Fruit fly (Drosophila melanogaster): ENCODE results near the gene Eaf6.

- TF ChIP-seq pan (optimal IDR thresholded peaks at IDR 0.05) (no peak), Dif (GFP tag; optimal IDR thresholded peaks at IDR 0.05; ENCODE audit: partially characterized antibody) (no peak), br (GFP tag; optimal IDR thresholded peaks at IDR 0.05) (no peak), OdsH (GFP tag; optimal IDR thresholded peaks at IDR 0.05) (no peak), foxo (GFP tag; optimal IDR thresholded peaks at IDR 0.05) (no peak), Mio (GFP tag; optimal IDR thresholded peaks at IDR 0.05) (no peak), psq (GFP tag; optimal IDR thresholded peaks at IDR 0.05) (no peak), Hr78 (GFP tag; optimal IDR thresholded peaks at IDR 0.05) (no peak), usp (GFP tag; optimal IDR thresholded peaks at IDR 0.05) (no peak), jim (GFP tag; optimal IDR thresholded peaks at IDR 0.05) (no peak), Hr83 (GFP tag; optimal IDR thresholded peaks at IDR 0.05; ENCODE audit: poor library complexity, severe bottlenecking) (no peak), h (GFP tag; optimal IDR thresholded peaks at IDR 0.05) (no peak), ey (GFP tag; optimal IDR thresholded peaks at IDR 0.05) (no peak), Dfd (GFP tag; optimal IDR thresholded peaks at IDR 0.05) (no peak)
Observed at dm6 chr3L:5618697-5619096, 10.6 kb upstream of the Eaf6 start.
